Worm (Caenorhabditis elegans) whole organism, L3 larva: Measurements from ENCODE around the gene srt-43.

Source experiments
- R02D3.7 ChIP-seq: fragments of 150-350 bp; optimal IDR thresholded peaks from 2 replicates; lab custom pipeline; 2014; ENCODE audit warnings: missing biosample characterization, missing genetic modification characterization
- ZK546.5 ChIP-seq: sonication (generic microtip); optimal IDR thresholded peaks from 2 replicates; lab custom pipeline; 2017; ENCODE audit warnings: missing biosample characterization, missing genetic modification characterization
- aly-2 ChIP-seq: fragments of 150-350 bp; optimal IDR thresholded peaks from 2 replicates; lab custom pipeline; 2014; ENCODE audit warnings: missing biosample characterization, missing genetic modification characterization
- ama-1 ChIP-seq: fragments of 150-350 bp; optimal IDR thresholded peaks from 2 replicates; lab custom pipeline; 2018
- ceh-28 ChIP-seq: fragments of 150-350 bp; optimal IDR thresholded peaks from 2 replicates; lab custom pipeline; 2014; ENCODE audit warnings: missing biosample characterization, missing genetic modification reagents, missing genetic modification characterization
- ceh-82 ChIP-seq: fragments of 150-350 bp; optimal IDR thresholded peaks from 2 replicates; lab custom pipeline; 2014; ENCODE audit warnings: missing biosample characterization, missing genetic modification characterization
- ceh-9 ChIP-seq: sonication (generic microtip); optimal IDR thresholded peaks from 2 replicates; lab custom pipeline; 2018; ENCODE audit warnings: missing biosample characterization, missing genetic modification characterization
- egl-5 ChIP-seq: fragments of 150-350 bp; optimal IDR thresholded peaks from 2 replicates; lab custom pipeline; 2017; ENCODE audit warnings: missing biosample characterization, missing genetic modification reagents, missing genetic modification characterization, inconsistent platforms
- elt-1 ChIP-seq: fragments of 150-350 bp; optimal IDR thresholded peaks from 2 replicates; lab custom pipeline; 2014; ENCODE audit warnings: missing biosample characterization, missing genetic modification characterization
- elt-2 ChIP-seq: sonication (generic microtip); optimal IDR thresholded peaks from 2 replicates; lab custom pipeline; 2016; ENCODE audit warnings: missing genetic modification reagents, mild to moderate bottlenecking, missing genetic modification characterization, missing compliant biosample characterization
- elt-3 ChIP-seq, 3 experiments: fragments of 150-350 bp in 1 of 3; sonication (generic microtip) in 2 of 3; optimal IDR thresholded peaks; 2 replicates in 2 of 3; 4 replicates in 1 of 3; lab custom pipeline; 2014 to 2017; ENCODE audit warnings: missing biosample characterization in 3 of 3, missing genetic modification characterization in 3 of 3
- fkh-10 ChIP-seq: sonication (generic microtip); optimal IDR thresholded peaks from 2 replicates; lab custom pipeline; 2017; ENCODE audit warnings: missing biosample characterization, missing genetic modification reagents, missing genetic modification characterization
- hmg-11 ChIP-seq: sonication (generic microtip); optimal IDR thresholded peaks from 2 replicates; lab custom pipeline; 2016; ENCODE audit warnings: missing genetic modification characterization, missing compliant biosample characterization
- lin-15B ChIP-seq: fragments of 150-350 bp; optimal IDR thresholded peaks from 2 replicates; lab custom pipeline; 2014; ENCODE audit warnings: missing biosample characterization, missing genetic modification characterization
- lin-39 ChIP-seq: fragments of 150-350 bp; optimal IDR thresholded peaks from 2 replicates; lab custom pipeline; 2018; ENCODE audit warnings: missing biosample characterization, missing genetic modification reagents, missing genetic modification characterization
- mml-1 ChIP-seq: fragments of 150-350 bp; sonication (generic microtip); optimal IDR thresholded peaks from 3 replicates; lab custom pipeline; 2014; ENCODE audit warnings: missing biosample characterization, missing genetic modification characterization
- nfya-1 ChIP-seq: sonication (generic microtip); optimal IDR thresholded peaks from 2 replicates; lab custom pipeline; 2017; ENCODE audit warnings: missing genetic modification characterization, mild to moderate bottlenecking, missing compliant biosample characterization, antibody characterized with exemption, moderate library complexity; ENCODE audit not compliant: insufficient read depth
- nhr-11 ChIP-seq: fragments of 150-350 bp; optimal IDR thresholded peaks from 2 replicates; lab custom pipeline; 2014; ENCODE audit warnings: missing biosample characterization, missing genetic modification characterization
- nhr-12 ChIP-seq: fragments of 150-350 bp; optimal IDR thresholded peaks from 2 replicates; lab custom pipeline; 2014; ENCODE audit warnings: missing biosample characterization, missing genetic modification characterization
- nhr-23 ChIP-seq: fragments of 150-350 bp; optimal IDR thresholded peaks from 2 replicates; lab custom pipeline; 2014; ENCODE audit warnings: missing biosample characterization, missing genetic modification reagents, missing genetic modification characterization
- nhr-237 ChIP-seq: fragments of 150-350 bp; optimal IDR thresholded peaks from 2 replicates; lab custom pipeline; 2014; ENCODE audit warnings: missing biosample characterization, missing genetic modification characterization
- nhr-25 ChIP-seq: sonication (generic microtip); optimal IDR thresholded peaks from 2 replicates; lab custom pipeline; 2017; ENCODE audit warnings: missing biosample characterization, missing genetic modification characterization
- nhr-43 ChIP-seq: sonication (generic microtip); optimal IDR thresholded peaks from 2 replicates; lab custom pipeline; 2016; ENCODE audit warnings: mild to moderate bottlenecking, missing genetic modification characterization, missing compliant biosample characterization; ENCODE audit not compliant: poor library complexity, severe bottlenecking
- nhr-67 ChIP-seq: fragments of 150-350 bp; optimal IDR thresholded peaks from 2 replicates; lab custom pipeline; 2014; ENCODE audit warnings: missing biosample characterization, missing genetic modification characterization
- nhr-76 ChIP-seq: fragments of 150-350 bp; sonication (generic microtip); optimal IDR thresholded peaks from 5 replicates; lab custom pipeline; 2014; ENCODE audit warnings: missing biosample characterization, missing genetic modification characterization
- nhr-77 ChIP-seq: fragments of 150-350 bp; optimal IDR thresholded peaks from 2 replicates; lab custom pipeline; 2014; ENCODE audit warnings: missing biosample characterization, missing genetic modification characterization
- pha-4 ChIP-seq: fragments of 150-350 bp; optimal IDR thresholded peaks from 2 replicates; lab custom pipeline; 2014; ENCODE audit warnings: missing biosample characterization, missing genetic modification reagents, missing genetic modification characterization
- pqm-1 ChIP-seq: fragments of 150-350 bp; optimal IDR thresholded peaks from 2 replicates; lab custom pipeline; 2017; ENCODE audit warnings: missing biosample characterization, missing genetic modification characterization, inconsistent platforms
- skn-1 ChIP-seq: fragments of 150-350 bp; optimal IDR thresholded peaks from 2 replicates; lab custom pipeline; 2014; ENCODE audit warnings: missing biosample characterization, missing genetic modification characterization
- snpc-4 ChIP-seq: fragments of 150-350 bp; optimal IDR thresholded peaks from 2 replicates; lab custom pipeline; 2014; ENCODE audit warnings: missing biosample characterization, missing genetic modification characterization
- tbx-2 ChIP-seq: sonication (generic microtip); optimal IDR thresholded peaks from 2 replicates; lab custom pipeline; 2016; ENCODE audit warnings: mild to moderate bottlenecking, missing genetic modification characterization, missing compliant biosample characterization
- unc-39 ChIP-seq: sonication (generic microtip); optimal IDR thresholded peaks from 4 replicates; lab custom pipeline; 2017; ENCODE audit warnings: missing biosample characterization, missing genetic modification characterization
- zag-1 ChIP-seq: fragments of 150-350 bp; optimal IDR thresholded peaks from 2 replicates; lab custom pipeline; 2014; ENCODE audit warnings: missing biosample characterization, missing genetic modification characterization
- ztf-11 ChIP-seq: fragments of 150-350 bp; optimal IDR thresholded peaks from 2 replicates; lab custom pipeline; 2014; ENCODE audit warnings: missing biosample characterization, missing genetic modification characterization
- ztf-4 ChIP-seq: fragments of 150-350 bp; optimal IDR thresholded peaks from 2 replicates; lab custom pipeline; 2014; ENCODE audit warnings: missing biosample characterization, missing genetic modification characterization

srt-43 gene

ce11 chrV:12768946-12769345, at the start of gene srt-43:
srt-43 (plus strand) TSS chrV:12769246.
- TF ChIP-seq nhr-12 (no peak), fkh-10 (GFP tag; lab: Kevin White, UChicago) (no peak), ceh-28 (tag; lab: Kevin White, UChicago) (no peak), ZK546.5 (tag; lab: Kevin White, UChicago) (no peak), nhr-25 (tag; lab: Kevin White, UChicago) (no peak), aly-2 (tag; lab: Kevin White, UChicago) (no peak), ztf-11 (tag; lab: Kevin White, UChicago) (no peak), nhr-67 (no peak), ceh-9 (tag; lab: Kevin White, UChicago) (no peak), elt-2 (tag; lab: Kevin White, UChicago) (no peak), hmg-11 (tag; lab: Kevin White, UChicago) (no peak), zag-1 (tag; lab: Kevin White, UChicago) (no peak), nhr-11 (tag; lab: Kevin White, UChicago) (no peak), pqm-1 (tag; lab: Kevin White, UChicago) (no peak), nhr-76 (tag; lab: Kevin White, UChicago) (no peak), tbx-2 (tag; lab: Kevin White, UChicago) (no peak), nhr-23 (tag; lab: Kevin White, UChicago) (no peak), lin-39 (no peak), ama-1 (lab: Kevin White, UChicago) (no peak)

ce11 chrV:12719713-12720112, 49.3 kb upstream of the srt-43 start, which contains the start of gene R11D1.7:
R11D1.7 (plus strand) TSS chrV:12720013.
- no peak for TF ChIP-seq nhr-25 (tag; lab: Kevin White, UChicago)
- TF ChIP-seq nhr-77: no peak
- no peak for TF ChIP-seq ceh-9 (tag; lab: Kevin White, UChicago)
- TF ChIP-seq elt-2 (tag; lab: Kevin White, UChicago): no peak
- no peak for TF ChIP-seq egl-5 (tag; lab: Kevin White, UChicago)
- no peak for TF ChIP-seq nhr-43 (tag; lab: Kevin White, UChicago)
- no peak for TF ChIP-seq nhr-237
- no peak for TF ChIP-seq mml-1 (tag; lab: Kevin White, UChicago)
- no peak for TF ChIP-seq nfya-1 (tag; lab: Kevin White, UChicago)
- no peak for TF ChIP-seq ceh-82
- no peak for TF ChIP-seq ZK546.5 (tag; lab: Kevin White, UChicago)
- no peak for TF ChIP-seq unc-39 (tag; lab: Kevin White, UChicago)
- TF ChIP-seq nhr-23 (tag; lab: Kevin White, UChicago): no peak
- no peak for TF ChIP-seq ztf-4
- no peak for TF ChIP-seq snpc-4 (tag; lab: Kevin White, UChicago)
- TF ChIP-seq pqm-1 (tag; lab: Kevin White, UChicago): no peak
- TF ChIP-seq ztf-11 (tag; lab: Kevin White, UChicago): no peak
- TF ChIP-seq pha-4 (tag; lab: Kevin White, UChicago): no peak
- TF ChIP-seq elt-3 (tag; optimal IDR thresholded peaks at IDR 0.05; lab: Kevin White, UChicago): no peak

ce11 chrV:12725893-12726292, 43.2 kb upstream of the srt-43 start, which contains the start of gene R11D1.12:
R11D1.12 (minus strand) TSS chrV:12725993.
- TF ChIP-seq nhr-23 (tag; lab: Kevin White, UChicago) (no peak), nhr-25 (tag; lab: Kevin White, UChicago) (no peak), hmg-11 (tag; lab: Kevin White, UChicago) (no peak), R02D3.7 (tag; lab: Kevin White, UChicago) (no peak), tbx-2 (tag; lab: Kevin White, UChicago) (no peak), ama-1 (lab: Kevin White, UChicago) (no peak), elt-1 (tag; lab: Kevin White, UChicago) (no peak), ztf-4 (no peak), ceh-28 (tag; lab: Kevin White, UChicago) (no peak), snpc-4 (tag; lab: Kevin White, UChicago) (no peak), pha-4 (tag; lab: Kevin White, UChicago) (no peak), lin-15B (tag; lab: Kevin White, UChicago) (no peak), skn-1 (tag; lab: Kevin White, UChicago) (no peak), zag-1 (tag; lab: Kevin White, UChicago) (no peak), nfya-1 (tag; lab: Kevin White, UChicago) (no peak), elt-3 (tag; optimal IDR thresholded peaks at IDR 0.05; lab: Kevin White, UChicago) (no peak), nhr-76 (tag; lab: Kevin White, UChicago) (no peak), lin-39 (no peak)
- TF ChIP-seq, all 47 proteins: peak for 0
